Fruit fly (Drosophila melanogaster) S2 (cell line): ENCODE measurements around the gene Polr3D.

ENCODE experiments used
- CG8478 ChIP-seq: fragments of >200 bp; optimal IDR thresholded peaks from 2 replicates; lab custom pipeline; 2018
- CTCF ChIP-seq, 2 experiments: fragments of >200 bp; optimal IDR thresholded peaks; 2 replicates each; lab custom pipeline; 2018

DNA sequence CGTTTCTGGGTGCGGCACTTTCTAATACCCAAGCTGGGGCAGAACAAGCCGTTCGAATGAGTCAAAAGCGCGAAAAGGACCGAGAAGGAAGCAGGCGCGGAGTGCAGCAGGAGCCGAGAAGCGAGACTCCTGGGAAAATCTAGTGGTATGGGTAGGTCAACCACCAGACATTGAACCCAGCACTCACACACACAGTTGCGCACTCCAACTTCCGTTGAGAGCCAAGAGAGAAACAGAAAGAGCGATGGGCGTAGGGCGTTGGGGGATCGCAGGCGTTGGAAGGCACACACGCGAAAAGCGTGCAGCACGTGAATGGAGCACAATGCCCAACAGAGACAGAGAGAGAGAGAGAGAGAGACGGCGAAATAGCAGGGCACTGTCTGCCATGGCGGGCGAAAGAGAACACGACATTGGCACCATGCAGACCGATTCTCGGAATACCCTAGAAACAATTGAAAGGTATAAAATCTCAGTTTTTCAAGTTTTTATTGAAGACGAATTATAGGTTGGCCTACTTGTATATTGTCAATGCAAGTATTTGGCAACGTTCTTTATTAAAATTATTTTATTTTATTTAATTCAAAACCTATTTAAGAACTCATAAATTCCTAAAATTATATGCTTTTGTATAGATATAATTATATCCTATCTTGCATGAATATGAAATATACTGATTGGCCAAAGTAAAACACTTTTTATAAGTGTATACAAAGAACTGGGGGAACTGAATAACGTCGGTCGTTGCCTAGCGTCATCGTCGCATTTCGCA, 31.5 kb downstream of the Polr3D start:
- TF ChIP-seq CG8478 (lab: Kevin White, UChicago) (no peak), CTCF (optimal IDR thresholded peaks at IDR 0.05; lab: Kevin White, UChicago) (no peak)
